Fruit fly (Drosophila melanogaster) whole organism, embryonic: ENCODE results near the gene cass.

ENCODE experiments used
- Atf3 ChIP-seq: fragments of 200-800 bp; sonication (Bioruptor generic); optimal IDR thresholded peaks from 3 replicates; lab custom pipeline; 2016; ENCODE audit warnings: missing biosample characterization, missing genetic modification characterization
- Atf6 ChIP-seq: fragments of 200-800 bp; sonication (Bioruptor generic); IDR thresholded peaks from 2 replicates; pipeline ENCODE4 v1.3.6; 2022; ENCODE audit warnings: missing biosample characterization, missing genetic modification characterization
- CG10979 ChIP-seq: fragments of 200-800 bp; sonication (Bioruptor generic); optimal IDR thresholded peaks from 2 replicates; lab custom pipeline; 2018; ENCODE audit warnings: missing biosample characterization, mild to moderate bottlenecking, missing genetic modification characterization, moderate library complexity
- CG11247 ChIP-seq: fragments of 200-800 bp; sonication (Bioruptor generic); IDR thresholded peaks from 2 replicates; pipeline ENCODE4 v1.3.6; 2022; ENCODE audit warnings: missing biosample characterization, missing genetic modification characterization
- CG11456 ChIP-seq: fragments of 200-800 bp; sonication (Bioruptor generic); IDR thresholded peaks from 3 replicates; pipeline ENCODE4 v1.3.6; 2022; ENCODE audit warnings: missing biosample characterization, missing genetic modification characterization
- CG12104 ChIP-seq: fragments of 200-800 bp; sonication (Bioruptor generic); optimal IDR thresholded peaks from 3 replicates; lab custom pipeline; 2016; ENCODE audit warnings: missing biosample characterization, missing genetic modification characterization
- CG12769 ChIP-seq: fragments of 200-800 bp; sonication (Bioruptor generic); optimal IDR thresholded peaks from 2 replicates; lab custom pipeline; 2019; ENCODE audit warnings: missing biosample characterization, mild to moderate bottlenecking, missing genetic modification characterization, moderate library complexity
- CG14014 ChIP-seq: fragments of 200-800 bp; sonication (Bioruptor generic); IDR thresholded peaks from 2 replicates; pipeline ENCODE4 v1.3.6; 2022; ENCODE audit warnings: missing biosample characterization, missing genetic modification characterization
- CG15514 ChIP-seq: fragments of 200-800 bp; sonication (Bioruptor generic); optimal IDR thresholded peaks from 3 replicates; lab custom pipeline; 2017; ENCODE audit warnings: missing biosample characterization, missing genetic modification characterization, mild to moderate bottlenecking, moderate library complexity, missing genetic modification reagents
- CG1647 ChIP-seq: fragments of 200-800 bp; sonication (Bioruptor generic); optimal IDR thresholded peaks from 3 replicates; lab custom pipeline; 2016; ENCODE audit warnings: missing biosample characterization, missing genetic modification characterization
- CG16779 ChIP-seq: fragments of 200-800 bp; sonication (Bioruptor generic); IDR thresholded peaks from 2 replicates; pipeline ENCODE4 v1.3.6; 2022; ENCODE audit warnings: missing biosample characterization, missing genetic modification characterization
- CG16815 ChIP-seq: fragments of 200-800 bp; sonication (Bioruptor generic); optimal IDR thresholded peaks from 3 replicates; lab custom pipeline; 2017; ENCODE audit warnings: missing biosample characterization, mild to moderate bottlenecking, missing genetic modification characterization
- CG16863 ChIP-seq: fragments of 200-800 bp; sonication (Bioruptor generic); optimal IDR thresholded peaks from 3 replicates; lab custom pipeline; 2016; ENCODE audit warnings: missing biosample characterization, missing genetic modification characterization
- CG17359 ChIP-seq: fragments of 200-800 bp; sonication (Bioruptor generic); optimal IDR thresholded peaks from 3 replicates; lab custom pipeline; 2018; ENCODE audit warnings: missing biosample characterization, mild to moderate bottlenecking, missing genetic modification characterization, moderate library complexity
- CG18011 ChIP-seq: fragments of 200-800 bp; sonication (Bioruptor generic); optimal IDR thresholded peaks from 2 replicates; lab custom pipeline; 2017; ENCODE audit warnings: missing biosample characterization, missing genetic modification characterization, mild to moderate bottlenecking, moderate library complexity, missing genotype
- CG31388 ChIP-seq: fragments of 200-800 bp; sonication (Bioruptor generic); optimal IDR thresholded peaks from 2 replicates; lab custom pipeline; 2016; ENCODE audit warnings: missing biosample characterization, missing genetic modification characterization
- CG42726 ChIP-seq: fragments of 200-800 bp; sonication (Bioruptor generic); IDR thresholded peaks from 2 replicates; pipeline ENCODE4 v1.3.6; 2022; ENCODE audit warnings: missing biosample characterization, missing genetic modification characterization; ENCODE audit not compliant: partially characterized antibody
- CG4707 ChIP-seq: fragments of 200-800 bp; sonication (Bioruptor generic); optimal IDR thresholded peaks from 2 replicates; lab custom pipeline; 2018; ENCODE audit warnings: missing biosample characterization, mild to moderate bottlenecking, missing genetic modification characterization, moderate library complexity
- CG7556 ChIP-seq: fragments of 200-800 bp; sonication (Bioruptor generic); optimal IDR thresholded peaks from 2 replicates; lab custom pipeline; 2017; ENCODE audit warnings: missing biosample characterization, mild to moderate bottlenecking, missing genetic modification characterization
- CG9609 ChIP-seq: fragments of 200-800 bp; sonication (Bioruptor generic); optimal IDR thresholded peaks from 3 replicates; lab custom pipeline; 2016; ENCODE audit warnings: missing biosample characterization, missing genetic modification characterization
- Doc2 ChIP-seq: fragments of 200-800 bp; sonication (Bioruptor generic); IDR thresholded peaks from 2 replicates; pipeline ENCODE4 v1.3.6; 2022; ENCODE audit warnings: missing biosample characterization, missing genetic modification characterization
- Fer3 ChIP-seq: fragments of 200-800 bp; sonication (Bioruptor generic); optimal IDR thresholded peaks from 2 replicates; lab custom pipeline; 2018; ENCODE audit warnings: missing biosample characterization, mild to moderate bottlenecking, missing genetic modification characterization, moderate library complexity
- H2.0 ChIP-seq: fragments of 200-800 bp; sonication (Bioruptor generic); IDR thresholded peaks from 2 replicates; pipeline ENCODE4 v1.3.6; 2022; ENCODE audit warnings: missing biosample characterization, missing genetic modification characterization
- Hand ChIP-seq: fragments of 200-800 bp; sonication (Bioruptor generic); optimal IDR thresholded peaks from 2 replicates; lab custom pipeline; 2017; ENCODE audit warnings: mild to moderate bottlenecking, missing biosample characterization, missing genetic modification reagents, missing genetic modification characterization
- Hmx ChIP-seq: fragments of 200-800 bp; sonication (Bioruptor generic); optimal IDR thresholded peaks from 2 replicates; lab custom pipeline; 2016; ENCODE audit warnings: missing biosample characterization, missing genetic modification characterization
- Hsf ChIP-seq: fragments of 200-800 bp; sonication (Bioruptor generic); optimal IDR thresholded peaks from 3 replicates; lab custom pipeline; 2016; ENCODE audit warnings: missing biosample characterization, missing genetic modification characterization
- Med ChIP-seq: fragments of 200-800 bp; sonication (Bioruptor generic); peaks from one replicate; lab custom pipeline; 2016; ENCODE audit warnings: missing biosample characterization, missing genetic modification characterization, mild to moderate bottlenecking, inconsistent platforms, moderate library complexity
- Ssrp ChIP-seq: fragments of 200-800 bp; sonication (Bioruptor generic); optimal IDR thresholded peaks from 2 replicates; lab custom pipeline; 2018; ENCODE audit warnings: missing biosample characterization, mild to moderate bottlenecking, missing genetic modification characterization, moderate library complexity
- Vsx1 ChIP-seq: fragments of 200-800 bp; sonication (Bioruptor generic); optimal IDR thresholded peaks from 2 replicates; lab custom pipeline; 2017; ENCODE audit warnings: missing biosample characterization, mild to moderate bottlenecking, missing genetic modification characterization, missing genetic modification reagents
- cas ChIP-seq: fragments of 200-800 bp; sonication (Bioruptor generic); IDR thresholded peaks from 2 replicates; pipeline ENCODE4 v1.3.6; 2022; ENCODE audit warnings: missing biosample characterization, missing genetic modification characterization
- chif ChIP-seq, 2 experiments: fragments of 200-800 bp; sonication (Bioruptor generic); optimal IDR thresholded peaks; 3 replicates each; lab custom pipeline; 2016; ENCODE audit warnings: missing biosample characterization in 2 of 2, missing genetic modification characterization in 2 of 2
- chinmo ChIP-seq: fragments of 200-800 bp; sonication (Bioruptor generic); IDR thresholded peaks from 4 replicates; pipeline ENCODE4 v1.3.6; 2022; ENCODE audit warnings: missing biosample characterization, missing genetic modification characterization; ENCODE audit not compliant: partially characterized antibody
- crp ChIP-seq, 2 experiments: fragments of 200-800 bp; sonication (Bioruptor generic); optimal IDR thresholded peaks; 2 replicates in 1 of 2; 3 replicates in 1 of 2; lab custom pipeline; 2017; ENCODE audit warnings: missing biosample characterization in 2 of 2, missing genetic modification characterization in 2 of 2, mild to moderate bottlenecking in 1 of 2, moderate library complexity in 1 of 2
- cwo ChIP-seq: fragments of 200-800 bp; sonication (Bioruptor generic); optimal IDR thresholded peaks from 3 replicates; lab custom pipeline; 2017; ENCODE audit warnings: missing biosample characterization, missing genetic modification characterization, mild to moderate bottlenecking, moderate library complexity, missing genetic modification reagents
- dm ChIP-seq: fragments of 200-800 bp; sonication (Bioruptor generic); optimal IDR thresholded peaks from 3 replicates; lab custom pipeline; 2016; ENCODE audit warnings: missing biosample characterization, missing genetic modification characterization
- gcm ChIP-seq: fragments of 200-800 bp; sonication (Bioruptor generic); optimal IDR thresholded peaks from 2 replicates; lab custom pipeline; 2019; ENCODE audit warnings: missing biosample characterization, mild to moderate bottlenecking, missing genetic modification characterization, moderate library complexity
- grau ChIP-seq: fragments of 200-800 bp; optimal IDR thresholded peaks from 3 replicates; lab custom pipeline; 2019; ENCODE audit warnings: missing biosample characterization, mild to moderate bottlenecking, missing genetic modification characterization, moderate library complexity
- gsb ChIP-seq: fragments of 200-800 bp; sonication (Bioruptor generic); IDR thresholded peaks from 2 replicates; pipeline ENCODE4 v1.3.6; 2022; ENCODE audit warnings: missing biosample characterization, missing genetic modification characterization
- ham ChIP-seq: fragments of 200-800 bp; sonication (Bioruptor generic); IDR thresholded peaks from 2 replicates; pipeline ENCODE4 v1.3.6; 2022; ENCODE audit warnings: missing biosample characterization, missing genetic modification characterization
- hkb ChIP-seq, 2 experiments: fragments of 200-800 bp in 1 of 2; fragments of >200 bp in 1 of 2; sonication (Bioruptor generic) in 1 of 2; IDR thresholded peaks in 1 of 2; optimal IDR thresholded peaks in 1 of 2; 2 replicates each; pipeline versions ENCODE4 v1.3.6 to Lab custom; 2017 to 2022; ENCODE audit warnings: missing biosample characterization in 1 of 2, missing genetic modification characterization in 1 of 2
- kay ChIP-seq: fragments of 200-800 bp; sonication (Bioruptor generic); optimal IDR thresholded peaks from 2 replicates; lab custom pipeline; 2016; ENCODE audit warnings: missing biosample characterization, missing genetic modification characterization
- klu ChIP-seq: fragments of 200-800 bp; sonication (Bioruptor generic); IDR thresholded peaks from 2 replicates; pipeline ENCODE4 v1.3.6; 2022; ENCODE audit warnings: missing biosample characterization, missing genetic modification characterization
- lbe ChIP-seq: fragments of 200-800 bp; sonication (Bioruptor generic); optimal IDR thresholded peaks from 2 replicates; lab custom pipeline; 2016; ENCODE audit warnings: missing biosample characterization, mild to moderate bottlenecking, missing genetic modification characterization
- mld ChIP-seq: fragments of 200-800 bp; sonication (Bioruptor generic); IDR thresholded peaks from 3 replicates; pipeline ENCODE4 v1.3.6; 2022; ENCODE audit warnings: missing biosample characterization, missing genetic modification characterization; ENCODE audit not compliant: partially characterized antibody
- nerfin-1 ChIP-seq: fragments of 200-800 bp; sonication (Bioruptor generic); optimal IDR thresholded peaks from 3 replicates; lab custom pipeline; 2019; ENCODE audit warnings: missing biosample characterization, mild to moderate bottlenecking, missing genetic modification characterization, moderate library complexity
- pho ChIP-seq: fragments of 200-800 bp; sonication (Bioruptor generic); optimal IDR thresholded peaks from 2 replicates; lab custom pipeline; 2016; ENCODE audit warnings: missing biosample characterization, missing genetic modification characterization
- psq ChIP-seq: fragments of 200-800 bp; sonication (Bioruptor generic); optimal IDR thresholded peaks from 2 replicates; lab custom pipeline; 2017; ENCODE audit warnings: missing biosample characterization, missing genetic modification characterization
- slp2 ChIP-seq: fragments of 200-800 bp; sonication (Bioruptor generic); optimal IDR thresholded peaks from 2 replicates; lab custom pipeline; 2016; ENCODE audit warnings: missing biosample characterization, missing genetic modification characterization
- tup ChIP-seq: fragments of 200-800 bp; sonication (Bioruptor generic); optimal IDR thresholded peaks from 2 replicates; lab custom pipeline; 2016; ENCODE audit warnings: missing biosample characterization, mild to moderate bottlenecking, missing genetic modification characterization, moderate library complexity
- wdn ChIP-seq: fragments of 200-800 bp; sonication (Bioruptor generic); IDR thresholded peaks from 2 replicates; pipeline ENCODE4 v1.3.6; 2022; ENCODE audit warnings: missing biosample characterization, missing genetic modification characterization
- yki ChIP-seq: fragments of >200 bp; optimal IDR thresholded peaks from 3 replicates; lab custom pipeline; 2018

The cass gene

DNA sequence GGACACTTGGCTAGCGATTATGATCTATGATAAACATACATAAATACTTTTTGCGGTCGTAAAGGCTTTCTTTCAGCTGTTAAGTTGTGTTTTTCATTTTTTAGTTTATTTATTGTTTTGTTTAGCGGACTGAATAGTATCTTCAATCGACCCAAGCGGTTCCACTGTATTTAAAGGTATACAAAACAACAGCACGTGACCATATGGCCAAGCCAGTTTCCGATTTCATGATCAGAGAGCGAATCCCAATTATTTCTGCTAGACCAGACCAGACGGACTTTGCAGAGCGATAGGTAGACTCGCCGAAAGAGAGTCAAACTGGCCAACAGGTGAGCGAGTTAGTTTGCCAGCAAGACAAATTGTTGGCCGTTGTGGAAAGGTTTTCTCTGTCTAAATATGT is 6.2 kb downstream of the cass start, which contains the start of gene Sgt (continued):
- TF ChIP-seq Med: no peak
- TF ChIP-seq CG14014 (GFP tag; lab: Robert Waterston, UW): no peak
- TF ChIP-seq mld (GFP tag; lab: Robert Waterston, UW): no peak
- TF ChIP-seq crp (GFP tag; optimal IDR thresholded peaks at IDR 0.05; lab: Kevin White, UChicago): no peak
- TF ChIP-seq pho (GFP tag; lab: Kevin White, UChicago): no peak
- no peak for TF ChIP-seq cas (GFP tag; lab: Robert Waterston, UW)
- TF ChIP-seq CG18011 (GFP tag; lab: Kevin White, UChicago): peak; percentile 10
- TF ChIP-seq chinmo: no peak
- no peak for TF ChIP-seq CG17359 (tag; lab: Kevin White, UChicago)
- TF ChIP-seq CG16779: no peak
- no peak for TF ChIP-seq psq
- no peak for TF ChIP-seq yki
- no peak for TF ChIP-seq H2.0 (GFP tag; lab: Robert Waterston, UW)
- peak; percentile 93 for TF ChIP-seq cwo (GFP tag; lab: Kevin White, UChicago)
- TF ChIP-seq tup (GFP tag; lab: Kevin White, UChicago): no peak
- TF ChIP-seq CG7556 (GFP tag; lab: Kevin White, UChicago): no peak
- TF ChIP-seq Vsx1 (GFP tag; lab: Kevin White, UChicago): no peak
- peak; percentile 4 for TF ChIP-seq grau (tag; lab: Kevin White, UChicago)
- no peak for TF ChIP-seq ham (GFP tag; lab: Robert Waterston, UW)
- TF ChIP-seq Hand (GFP tag; lab: Kevin White, UChicago): no peak
- no peak for TF ChIP-seq gsb (GFP tag; lab: Robert Waterston, UW)
- no peak for TF ChIP-seq Hmx (GFP tag; lab: Kevin White, UChicago)
- no peak for TF ChIP-seq slp2
- no peak for TF ChIP-seq kay (GFP tag; lab: Kevin White, UChicago)

- TF ChIP-seq CG4707 (GFP tag; lab: Kevin White, UChicago) (no peak), CG12104 (peak; percentile 33), lbe (no peak), chif (GFP tag; optimal IDR thresholded peaks at IDR 0.05; lab: Kevin White, UChicago) (peak in 1 of 2 experiments; percentile 27), CG15514 (GFP tag; lab: Kevin White, UChicago) (peak; percentile 86), Atf3 (GFP tag; lab: Kevin White, UChicago) (no peak), klu (GFP tag; lab: Robert Waterston, UW) (no peak), CG12769 (tag; lab: Kevin White, UChicago) (peak; percentile 91), CG31388 (no peak), gcm (GFP tag; lab: Kevin White, UChicago) (no peak), Ssrp (tag; lab: Kevin White, UChicago) (no peak), wdn (GFP tag; lab: Robert Waterston, UW) (peak; percentile 47; the same call in 1 of the 2 replicates), hkb (optimal IDR thresholded peaks at IDR 0.05; lab: Kevin White, UChicago) (no peak), hkb (GFP tag; IDR thresholded peaks at IDR 0.05; lab: Robert Waterston, UW) (peak; percentile 65), Atf6 (GFP tag; lab: Robert Waterston, UW) (peak; percentile 88), CG42726 (GFP tag; lab: Robert Waterston, UW) (no peak), CG10979 (tag; lab: Kevin White, UChicago) (no peak), Doc2 (no peak), CG11247 (GFP tag; lab: Robert Waterston, UW) (peak; percentile 64), CG16863 (no peak), Fer3 (tag; lab: Kevin White, UChicago) (peak; percentile 88), CG1647 (peak; percentile 26), CG16815 (GFP tag; lab: Kevin White, UChicago) (no peak), nerfin-1 (tag; lab: Kevin White, UChicago) (no peak), Hsf (GFP tag; lab: Kevin White, UChicago) (peak; percentile 17), CG11456 (GFP tag; lab: Robert Waterston, UW) (peak; percentile 73; the same call in 1 of the 3 replicates), dm (GFP tag; lab: Kevin White, UChicago) (no peak), CG9609 (no peak)
These were observed 7.1 kb downstream of the cass start for dm6 chr2L:17470630-17471029.
